Worm (Caenorhabditis elegans) whole organism, L4/young adult: ENCODE measurements around the gene H10E21.1.

Experiments used
- W03F9.2 ChIP-seq: fragments of 150-350 bp; optimal IDR thresholded peaks from 2 replicates; lab custom pipeline; 2014; ENCODE audit warnings: missing biosample characterization, missing genetic modification characterization
- dao-5 ChIP-seq: sonication (generic microtip); optimal IDR thresholded peaks from 2 replicates; lab custom pipeline; 2016; ENCODE audit warnings: missing genotype, missing genetic modification characterization, moderate library complexity, missing compliant biosample characterization
- him-1 ChIP-seq: sonication (generic microtip); optimal IDR thresholded peaks from 2 replicates; lab custom pipeline; 2016; ENCODE audit warnings: missing genotype, missing genetic modification reagents, missing genetic modification characterization, missing compliant biosample characterization

ce11 chrIII:39516-39915 is 23.9 kb downstream of the H10E21.1 start:
- TF ChIP-seq W03F9.2 (tag; lab: Kevin White, UChicago): no peak
- TF ChIP-seq him-1: no peak
- no peak for TF ChIP-seq dao-5 (tag; lab: Kevin White, UChicago)
